Worm (Caenorhabditis elegans) whole organism, early embryonic: ENCODE measurements around the gene cyp-33C1.
"Not testable (repeated sequence)": the region's sequence is repeated elsewhere in the genome, so short reads cannot be mapped to it uniquely, and the experiment has no call there.

Experiments
- B0310.2 ChIP-seq: sonication (generic microtip); optimal IDR thresholded peaks from 2 replicates; lab custom pipeline; 2016; ENCODE audit warnings: mild to moderate bottlenecking, missing genetic modification characterization, missing compliant biosample characterization
- F13C5.2 ChIP-seq: sonication (generic microtip); optimal IDR thresholded peaks from 2 replicates; lab custom pipeline; 2017; ENCODE audit warnings: mild to moderate bottlenecking, missing genetic modification characterization, inconsistent platforms, missing compliant biosample characterization
- aly-1 ChIP-seq: sonication (generic microtip); optimal IDR thresholded peaks from 2 replicates; lab custom pipeline; 2016; ENCODE audit warnings: missing genetic modification characterization, missing compliant biosample characterization
- ama-1 ChIP-seq: fragments of 150-350 bp; optimal IDR thresholded peaks from 2 replicates; lab custom pipeline; 2014
- ceh-13 ChIP-seq: fragments of 200-800 bp; sonication (Bioruptor generic); optimal IDR thresholded peaks from 2 replicates; lab custom pipeline; 2018; ENCODE audit warnings: mild to moderate bottlenecking, missing genetic modification characterization, missing compliant biosample characterization
- ceh-36 ChIP-seq: sonication (generic microtip); optimal IDR thresholded peaks from 2 replicates; lab custom pipeline; 2016; ENCODE audit warnings: missing genetic modification characterization, inconsistent platforms, missing compliant biosample characterization
- ets-7 ChIP-seq: sonication (generic microtip); optimal IDR thresholded peaks from 2 replicates; lab custom pipeline; 2016; ENCODE audit warnings: missing genotype, missing genetic modification characterization, missing compliant biosample characterization
- flt-1 ChIP-seq: fragments of 200-800 bp; sonication (Bioruptor generic); IDR thresholded peaks from 2 replicates; pipeline ENCODE4 v1.3.6; 2022; ENCODE audit warnings: missing genetic modification characterization, missing compliant biosample characterization
- hmbx-1 ChIP-seq: sonication (generic microtip); optimal IDR thresholded peaks from 2 replicates; lab custom pipeline; 2016; ENCODE audit warnings: mild to moderate bottlenecking, missing genetic modification characterization, missing compliant biosample characterization
- hmg-4 ChIP-seq: fragments of 200-800 bp; sonication (Bioruptor generic); optimal IDR thresholded peaks from 2 replicates; lab custom pipeline; 2018; ENCODE audit warnings: mild to moderate bottlenecking, missing genetic modification characterization, missing compliant biosample characterization
- hnd-1 ChIP-seq: sonication (generic microtip); optimal IDR thresholded peaks from 2 replicates; lab custom pipeline; 2016; ENCODE audit warnings: missing genetic modification characterization, missing compliant biosample characterization
- pes-1 ChIP-seq: fragments of 200-800 bp; sonication (Bioruptor generic); IDR thresholded peaks from 2 replicates; pipeline ENCODE4 v1.3.6; 2022; ENCODE audit warnings: missing genetic modification reagents, missing genetic modification characterization, missing compliant biosample characterization
- scrt-1 ChIP-seq: fragments of 200-800 bp; sonication (Bioruptor generic); IDR thresholded peaks from 2 replicates; pipeline ENCODE4 v1.3.6; 2022; ENCODE audit warnings: missing genetic modification characterization, missing compliant biosample characterization
- sea-1 ChIP-seq: fragments of 200-800 bp; sonication (Bioruptor generic); conservative IDR thresholded peaks from 2 replicates; pipeline ENCODE4 v1.3.6; 2022; ENCODE audit warnings: missing genetic modification characterization, missing compliant biosample characterization
- tbx-11 ChIP-seq: fragments of 200-800 bp; sonication (Bioruptor generic); IDR thresholded peaks from 2 replicates; pipeline ENCODE4 v1.3.6; 2022; ENCODE audit warnings: missing genetic modification characterization, missing compliant biosample characterization
- tbx-37 ChIP-seq: fragments of 200-800 bp; sonication (Bioruptor generic); conservative IDR thresholded peaks from 2 replicates; pipeline ENCODE4 v1.3.6; 2022; ENCODE audit warnings: missing genetic modification reagents, missing genetic modification characterization, missing compliant biosample characterization
- tra-4 ChIP-seq: sonication (generic microtip); optimal IDR thresholded peaks from 2 replicates; lab custom pipeline; 2017; ENCODE audit warnings: missing genetic modification characterization, missing compliant biosample characterization

Gene cyp-33C1

DNA sequence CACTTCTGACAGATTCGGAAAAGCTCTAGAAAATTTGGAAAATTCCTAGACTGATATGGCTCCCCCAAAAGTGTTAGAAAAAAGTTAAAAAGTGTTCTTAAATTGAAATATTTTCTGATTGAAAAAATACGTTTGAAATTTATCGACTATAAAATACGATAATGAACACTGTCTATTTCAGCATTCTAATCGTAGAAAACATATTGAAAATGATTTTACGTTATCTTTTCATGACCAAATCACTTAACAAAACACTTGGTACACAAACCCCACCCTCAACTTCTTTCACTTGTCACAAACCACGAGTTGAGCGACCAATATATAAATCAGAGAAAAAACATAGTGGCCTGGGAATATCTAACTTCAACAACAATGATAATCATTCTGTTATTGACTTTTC, at the start of gene cyp-33C1:
TSS of gene cyp-33C1 (plus strand) at position 301 of the 400 bp plus-strand sequence.
- no peak for TF ChIP-seq ets-7 (tag; lab: Kevin White, UChicago)
- no peak for TF ChIP-seq flt-1 (GFP tag; lab: Robert Waterston, UW)
- no peak for TF ChIP-seq pes-1
- no peak for TF ChIP-seq scrt-1 (GFP tag; lab: Robert Waterston, UW)
- TF ChIP-seq F13C5.2, result no peak

DNA sequence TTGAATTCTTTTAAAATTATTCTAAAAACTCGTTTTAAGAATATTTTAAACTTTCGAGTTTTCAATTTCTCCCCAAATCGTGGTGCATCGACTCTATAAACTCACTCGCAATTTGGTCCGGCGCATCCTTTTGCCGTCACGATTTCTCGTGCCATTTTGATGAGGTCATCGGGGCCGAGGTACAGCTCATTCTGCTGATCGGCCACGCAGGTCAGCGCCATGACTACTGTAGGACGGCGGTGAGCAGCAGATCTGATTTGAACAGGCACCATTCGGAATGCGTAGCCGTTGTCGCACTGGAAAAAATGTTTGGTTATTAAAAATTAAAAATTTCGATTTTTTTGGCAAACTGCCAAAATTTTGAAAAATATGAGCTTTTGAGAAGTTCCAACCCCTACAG, 46.6 kb upstream of the cyp-33C1 start:
- TF ChIP-seq scrt-1 (GFP tag; lab: Robert Waterston, UW) (no peak), flt-1 (GFP tag; lab: Robert Waterston, UW) (no peak), sea-1 (no peak), tbx-37 (no peak), B0310.2 (tag; lab: Kevin White, UChicago) (no peak), ets-7 (tag; lab: Kevin White, UChicago) (no peak), hmg-4 (GFP tag; lab: Kevin White, UChicago) (no peak), hnd-1 (no peak), tra-4 (tag; lab: Kevin White, UChicago) (no peak), tbx-11 (GFP tag; lab: Robert Waterston, UW) (no peak), aly-1 (tag; lab: Kevin White, UChicago) (no peak), ama-1 (lab: Kevin White, UChicago) (no peak), ceh-13 (GFP tag; lab: Kevin White, UChicago) (no peak), pes-1 (no peak), ceh-36 (tag; lab: Kevin White, UChicago) (no peak), F13C5.2 (no peak), hmbx-1 (tag; lab: Kevin White, UChicago) (no peak)

DNA sequence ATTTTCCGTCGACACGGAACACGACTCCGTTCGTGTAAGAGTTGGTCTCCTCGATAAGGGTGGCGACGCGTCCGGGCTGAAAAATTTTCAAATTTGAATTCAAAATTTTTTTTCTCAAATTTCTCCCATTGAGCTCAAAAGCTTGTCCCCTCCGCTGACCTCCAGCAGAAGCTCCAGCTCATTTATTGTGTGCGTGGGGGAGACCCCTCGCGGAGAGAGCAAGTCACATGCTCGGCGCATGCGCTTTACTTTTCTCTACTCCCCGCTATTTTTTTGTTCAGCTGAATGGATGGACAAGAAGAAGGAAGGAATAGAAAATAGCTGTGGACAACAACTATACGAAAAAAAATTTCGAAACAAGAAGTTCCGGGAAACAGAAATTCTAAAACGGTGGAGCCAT, 45.8 kb upstream of the cyp-33C1 start:
- no peak for TF ChIP-seq F13C5.2
- 0 out of 2 replicates have a peak, but pooled peaks have one; percentile 34 for TF ChIP-seq pes-1

DNA sequence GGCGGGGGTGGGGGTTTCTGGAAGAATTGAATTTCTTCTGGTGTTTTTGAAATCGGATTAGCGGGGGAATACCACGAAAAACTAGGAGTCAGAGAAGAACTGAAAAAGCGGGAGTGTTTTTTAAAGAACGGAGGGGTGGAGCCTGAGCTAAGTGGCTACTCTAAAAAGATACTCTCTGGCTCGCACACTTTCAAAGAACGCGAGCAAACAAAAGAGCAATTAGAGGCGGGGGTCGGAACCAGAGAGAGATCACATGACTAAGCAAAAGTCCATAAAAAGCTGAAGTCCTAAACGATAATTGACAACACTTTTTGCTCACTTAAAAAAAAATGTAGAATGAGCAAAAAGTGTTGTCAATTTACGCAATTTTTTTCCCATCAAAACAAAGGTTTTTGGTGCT, 45.0 kb upstream of the cyp-33C1 start:
- TF ChIP-seq tra-4 (tag; lab: Kevin White, UChicago) (no peak), hmbx-1 (tag; lab: Kevin White, UChicago) (no peak), F13C5.2 (no peak), ets-7 (tag; lab: Kevin White, UChicago) (no peak), tbx-11 (GFP tag; lab: Robert Waterston, UW) (no peak), tbx-37 (no peak), hnd-1 (no peak)

DNA sequence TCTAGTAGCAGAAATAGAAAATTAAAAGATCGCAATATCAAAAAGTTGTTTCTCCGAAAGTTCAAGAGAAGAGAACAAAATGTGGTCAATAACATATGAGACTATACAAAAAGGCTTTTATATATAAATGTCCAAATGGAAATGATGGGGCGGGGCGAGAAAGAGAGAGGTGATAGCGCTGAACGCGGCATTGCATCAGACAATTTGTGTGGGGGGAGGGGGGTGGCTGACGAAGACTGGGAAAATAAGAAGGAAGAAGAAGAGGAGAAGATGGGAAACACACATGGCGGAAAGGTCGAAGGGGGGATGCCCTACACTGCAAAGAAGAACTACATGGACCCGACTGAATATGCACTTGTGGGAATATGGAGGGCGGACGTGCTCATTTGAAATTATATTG, 44.0 kb upstream of the cyp-33C1 start:
- TF ChIP-seq tbx-37 (no peak), ets-7 (tag; lab: Kevin White, UChicago) (no peak), hmg-4 (GFP tag; lab: Kevin White, UChicago) (no peak), hnd-1 (no peak), ceh-36 (tag; lab: Kevin White, UChicago) (no peak), sea-1 (no peak), B0310.2 (tag; lab: Kevin White, UChicago) (no peak), ama-1 (lab: Kevin White, UChicago) (no peak), pes-1 (no peak), F13C5.2 (no peak), scrt-1 (GFP tag; lab: Robert Waterston, UW) (no peak), tra-4 (tag; lab: Kevin White, UChicago) (no peak), tbx-11 (GFP tag; lab: Robert Waterston, UW) (no peak), flt-1 (GFP tag; lab: Robert Waterston, UW) (no peak), hmbx-1 (tag; lab: Kevin White, UChicago) (no peak)

DNA sequence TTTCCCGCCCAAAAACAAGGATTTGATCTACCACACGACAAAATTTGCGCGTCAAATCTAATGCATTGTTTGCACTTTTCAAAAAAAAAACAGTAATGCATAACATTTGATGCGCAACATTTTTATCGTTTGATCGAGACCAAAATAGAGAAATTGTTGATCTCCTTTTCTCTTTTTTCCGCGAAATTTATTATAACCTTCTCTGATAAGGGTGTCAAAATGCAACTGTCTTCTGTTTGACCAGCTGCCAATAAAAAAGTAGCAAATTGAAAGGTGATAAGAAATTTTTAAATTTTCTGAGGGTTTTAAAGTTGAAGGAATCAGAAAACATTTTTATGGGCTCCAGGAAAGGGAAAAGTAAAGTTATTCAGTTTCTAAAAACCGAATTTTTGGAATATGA, 42.3 kb upstream of the cyp-33C1 start:
- TF ChIP-seq F13C5.2 (no peak), ceh-36 (tag; lab: Kevin White, UChicago) (no peak), tra-4 (tag; lab: Kevin White, UChicago) (no peak), ama-1 (lab: Kevin White, UChicago) (no peak), aly-1 (tag; lab: Kevin White, UChicago) (no peak)

DNA sequence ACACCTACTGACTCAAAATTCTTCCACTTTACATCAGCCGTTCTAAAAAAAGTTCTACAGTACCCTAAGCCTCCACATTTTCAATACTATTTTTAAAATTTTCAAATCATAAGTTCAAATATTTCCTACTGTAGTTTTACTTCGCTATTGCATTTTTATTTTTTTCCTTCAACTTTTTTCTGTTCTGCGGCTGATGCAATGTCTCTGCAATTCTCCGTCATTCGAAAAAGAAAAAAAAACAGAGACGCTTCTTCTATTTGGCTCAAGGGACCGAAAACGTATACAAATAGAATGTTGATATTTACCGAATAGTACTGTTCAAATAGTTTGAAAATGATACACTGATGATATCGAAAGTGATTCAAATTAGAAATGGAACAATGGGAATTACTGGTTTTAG, 41.0 kb upstream of the cyp-33C1 start:
- TF ChIP-seq tra-4 (tag; lab: Kevin White, UChicago), result no peak

DNA sequence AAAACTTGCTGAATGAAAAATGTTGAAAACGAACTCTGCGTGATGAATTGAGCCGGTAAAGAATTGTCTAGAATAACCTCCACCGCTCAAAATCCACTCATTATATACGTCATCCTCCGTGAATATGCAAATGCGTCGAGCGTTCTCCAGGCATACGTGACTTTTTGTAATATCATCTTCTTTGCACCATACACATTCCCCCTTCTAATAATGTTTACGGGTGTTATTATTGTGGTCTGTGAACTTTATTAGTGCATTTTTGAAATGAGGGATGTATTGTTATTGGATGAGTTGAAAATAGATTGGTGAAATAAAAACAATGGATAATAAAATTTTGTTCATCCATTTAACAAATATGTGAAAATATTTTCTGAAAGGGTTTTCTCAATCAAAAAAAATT, 39.4 kb upstream of the cyp-33C1 start, which contains the start of gene F22F7.7:
TSS of gene F22F7.7 (minus strand) at position 125 of the 400 bp plus-strand sequence.
- TF ChIP-seq tbx-11 (GFP tag; lab: Robert Waterston, UW), result no peak
- TF ChIP-seq tra-4 (tag; lab: Kevin White, UChicago), result no peak
- TF ChIP-seq hmbx-1 (tag; lab: Kevin White, UChicago), result no peak
- TF ChIP-seq ama-1 (lab: Kevin White, UChicago), result no peak
- TF ChIP-seq ceh-36 (tag; lab: Kevin White, UChicago), result no peak
- TF ChIP-seq hnd-1, result no peak
- TF ChIP-seq F13C5.2, result no peak
- no peak for TF ChIP-seq ets-7 (tag; lab: Kevin White, UChicago)
- TF ChIP-seq B0310.2 (tag; lab: Kevin White, UChicago), result no peak
- TF ChIP-seq aly-1 (tag; lab: Kevin White, UChicago), result no peak
- TF ChIP-seq flt-1 (GFP tag; lab: Robert Waterston, UW), result no peak

DNA sequence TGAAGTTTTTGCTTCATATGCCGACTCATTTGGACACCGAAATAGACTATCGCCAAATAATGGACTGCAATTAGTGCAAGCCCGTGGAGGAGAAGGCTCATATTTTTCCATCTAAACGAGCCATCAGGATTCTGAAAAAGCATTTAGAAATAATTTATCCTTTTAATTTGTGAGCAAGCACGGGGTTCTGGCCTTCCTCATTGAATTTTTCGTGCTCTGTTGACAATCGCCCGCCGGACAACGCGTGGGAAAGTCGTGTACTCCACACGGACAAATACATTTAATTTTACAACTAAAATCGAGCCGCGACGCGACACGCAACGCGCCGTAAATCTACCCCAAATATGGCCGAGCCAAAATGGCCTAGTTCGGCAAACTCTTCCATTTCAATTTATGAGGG, 34.9 kb upstream of the cyp-33C1 start, which contains the start of gene F22F7.12:
TSS of gene F22F7.12 (minus strand) at position 101 of the 400 bp plus-strand sequence.
- TF ChIP-seq hnd-1; flt-1 (GFP tag; lab: Robert Waterston, UW); ceh-13 (GFP tag; lab: Kevin White, UChicago): not testable (repeated sequence)
